Worm (Caenorhabditis elegans): Measurements from ENCODE around the gene str-247.

The str-247 gene

ce11 chrV:3935892-3936478, 17.9 kb upstream of the str-247 start, which contains the start of gene cyp-35A5:
cyp-35A5 (plus strand) TSS chrV:3936326.
- TF ChIP-seq Y116A8C.19 (tag; optimal IDR thresholded peaks at IDR 0.05; ENCODE audit: borderline replicate concordance) (no peak), ztf-4 (tag; optimal IDR thresholded peaks at IDR 0.05) (no peak), elt-2 (tag; optimal IDR thresholded peaks at IDR 0.05) (peak; percentile 85), nhr-20 (tag; optimal IDR thresholded peaks at IDR 0.05) (peak; percentile 2)

ce11 chrV:3938789-3939188, 15.1 kb upstream of the str-247 start, which contains the start of gene cyp-35B1:
cyp-35B1 (plus strand) TSS chrV:3939032.
- TF ChIP-seq unc-130 (tag; optimal IDR thresholded peaks at IDR 0.05): no peak
- TF ChIP-seq pqm-1 (tag; optimal IDR thresholded peaks at IDR 0.05): no peak
- TF ChIP-seq lin-39 (tag; optimal IDR thresholded peaks at IDR 0.05): no peak
- no peak for TF ChIP-seq lin-14 (GFP tag; optimal IDR thresholded peaks at IDR 0.05)
- TF ChIP-seq nhr-28 (tag; optimal IDR thresholded peaks at IDR 0.05): no peak
- no peak for TF ChIP-seq ceh-8 (GFP tag; optimal IDR thresholded peaks at IDR 0.05)
- no peak for TF ChIP-seq lin-35 (GFP tag; optimal IDR thresholded peaks at IDR 0.05)
- no peak for TF ChIP-seq nhr-71 (tag; optimal IDR thresholded peaks at IDR 0.05)
- no peak for TF ChIP-seq mep-1 (tag; optimal IDR thresholded peaks at IDR 0.05)
- no peak for TF ChIP-seq nhr-76 (tag; optimal IDR thresholded peaks at IDR 0.05)
- TF ChIP-seq zag-1 (tag; optimal IDR thresholded peaks at IDR 0.05): no peak
- TF ChIP-seq nhr-12 (tag; optimal IDR thresholded peaks at IDR 0.05): no peak
- TF ChIP-seq mef-2 (tag; optimal IDR thresholded peaks at IDR 0.05): no peak
- TF ChIP-seq aly-2 (tag; optimal IDR thresholded peaks at IDR 0.05): no peak

- TF ChIP-seq ama-1 (optimal IDR thresholded peaks at IDR 0.05) (no peak), lin-14 (GFP tag; optimal IDR thresholded peaks at IDR 0.05) (no peak), pqm-1 (tag; optimal IDR thresholded peaks at IDR 0.05) (no peak), sup-37 (GFP tag; optimal IDR thresholded peaks at IDR 0.05) (no peak), ceh-90 (tag; optimal IDR thresholded peaks at IDR 0.05) (no peak), zip-4 (GFP tag; optimal IDR thresholded peaks at IDR 0.05) (no peak), fkh-8 (tag; optimal IDR thresholded peaks at IDR 0.05) (no peak), fkh-4 (tag; optimal IDR thresholded peaks at IDR 0.05; ENCODE audit: borderline replicate concordance) (no peak), mef-2 (tag; optimal IDR thresholded peaks at IDR 0.05) (no peak), aly-2 (tag; optimal IDR thresholded peaks at IDR 0.05) (no peak), snu-23 (GFP tag; optimal IDR thresholded peaks at IDR 0.05) (no peak), dsc-1 (tag; optimal IDR thresholded peaks at IDR 0.05) (no peak), pax-3 (tag; optimal IDR thresholded peaks at IDR 0.05) (no peak), nhr-19 (GFP tag; conservative IDR thresholded peaks at IDR 0.05) (no peak), nhr-76 (tag; optimal IDR thresholded peaks at IDR 0.05) (no peak), jun-1 (tag; optimal IDR thresholded peaks at IDR 0.05) (no peak), lin-35 (GFP tag; optimal IDR thresholded peaks at IDR 0.05) (no peak), nhr-12 (tag; optimal IDR thresholded peaks at IDR 0.05) (no peak)
These were observed 12.0 kb upstream of the str-247 start, which contains the start of gene cyp-35B2 for ce11 chrV:3941860-3942259. cyp-35B2 (plus strand) TSS chrV:3942160.

- TF ChIP-seq jun-1 (tag; optimal IDR thresholded peaks at IDR 0.05) (no peak), ceh-8 (GFP tag; optimal IDR thresholded peaks at IDR 0.05) (no peak), ets-5 (GFP tag; IDR thresholded peaks at IDR 0.05) (no peak), unc-130 (tag; optimal IDR thresholded peaks at IDR 0.05) (no peak), pqm-1 (tag; optimal IDR thresholded peaks at IDR 0.05) (no peak), lin-13 (GFP tag; optimal IDR thresholded peaks at IDR 0.05) (no peak), tlp-1 (tag; optimal IDR thresholded peaks at IDR 0.05) (no peak), elt-3 (tag; optimal IDR thresholded peaks at IDR 0.05) (no peak), unc-30 (tag; optimal IDR thresholded peaks at IDR 0.05) (no peak), mep-1 (tag; optimal IDR thresholded peaks at IDR 0.05) (no peak), mef-2 (tag; optimal IDR thresholded peaks at IDR 0.05) (no peak), pax-3 (tag; optimal IDR thresholded peaks at IDR 0.05) (no peak), fos-1 (tag; optimal IDR thresholded peaks at IDR 0.05) (no peak), nhr-76 (tag; optimal IDR thresholded peaks at IDR 0.05) (no peak), hlh-4 (tag; optimal IDR thresholded peaks at IDR 0.05) (no peak), snpc-4 (tag; optimal IDR thresholded peaks at IDR 0.05) (no peak), egl-13 (tag; optimal IDR thresholded peaks at IDR 0.05) (no peak)
These were observed 10.5 kb upstream of the str-247 start for ce11 chrV:3943364-3943763.

All from whole organism, L1 larva.